Worm (Caenorhabditis elegans): ENCODE data around the gene atg-18.
A peak's percentile ranks its signal among the peaks of the same experiment; 100 is the strongest.

atg-18 gene

ce11 chrV:8631277-8631765 is at the start of gene atg-18:
Gene atg-18, minus strand, starts transcription at chrV:8631327.
- TF ChIP-seq sea-1 (GFP tag; conservative IDR thresholded peaks at IDR 0.05) (peak; percentile 73), ama-1 (optimal IDR thresholded peaks at IDR 0.05) (no peak), flt-1 (GFP tag; IDR thresholded peaks at IDR 0.05) (no peak; the same call in 1 of the 2 replicates), tbx-37 (GFP tag; conservative IDR thresholded peaks at IDR 0.05) (peak; percentile 20; the same call in 1 of the 2 replicates), ets-7 (tag; optimal IDR thresholded peaks at IDR 0.05) (peak; percentile 33), F13C5.2 (tag; optimal IDR thresholded peaks at IDR 0.05) (peak; percentile 77), ceh-36 (tag; optimal IDR thresholded peaks at IDR 0.05) (peak; percentile 23), aly-1 (tag; optimal IDR thresholded peaks at IDR 0.05) (peak; percentile 43), hmg-4 (GFP tag; optimal IDR thresholded peaks at IDR 0.05) (no peak), tbx-11 (GFP tag; IDR thresholded peaks at IDR 0.05) (peak; percentile 71; the same call in 1 of the 2 replicates), hmbx-1 (tag; optimal IDR thresholded peaks at IDR 0.05) (no peak), hnd-1 (tag; optimal IDR thresholded peaks at IDR 0.05) (peak; percentile 28), tra-4 (tag; optimal IDR thresholded peaks at IDR 0.05) (no peak), B0310.2 (tag; optimal IDR thresholded peaks at IDR 0.05) (no peak), pes-1 (GFP tag; IDR thresholded peaks at IDR 0.05) (peak; percentile 67), scrt-1 (GFP tag; IDR thresholded peaks at IDR 0.05) (peak; percentile 65; the same call in 1 of the 2 replicates), ceh-13 (GFP tag; optimal IDR thresholded peaks at IDR 0.05) (no peak)

DNA sequence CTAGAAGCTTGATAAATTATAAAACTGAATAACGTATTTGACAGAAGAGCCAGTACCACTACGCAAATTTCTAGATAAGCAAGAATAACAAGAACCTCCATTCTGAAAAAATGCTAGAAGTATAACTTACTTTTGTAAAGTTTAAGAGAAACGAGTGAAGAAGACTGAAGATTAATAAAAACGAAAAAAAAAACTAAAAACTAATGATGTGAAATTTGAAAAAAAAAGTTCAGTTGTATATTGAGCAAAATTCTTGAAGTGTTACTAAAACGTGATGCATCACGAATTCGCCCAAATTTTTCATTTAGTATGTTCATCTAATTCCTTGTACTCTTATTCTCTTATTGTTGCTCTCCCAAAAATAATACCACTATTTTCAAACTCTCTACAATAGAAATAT is 46.1 kb upstream of the atg-18 start, which contains the start of gene ZC190.6:
TSS of gene ZC190.6 (minus strand) at position 101 of the 400 bp plus-strand sequence.
- TF ChIP-seq hmbx-1 (tag; optimal IDR thresholded peaks at IDR 0.05) (no peak), ama-1 (optimal IDR thresholded peaks at IDR 0.05) (no peak), ceh-36 (tag; optimal IDR thresholded peaks at IDR 0.05) (no peak), sea-1 (GFP tag; conservative IDR thresholded peaks at IDR 0.05) (no peak), tbx-11 (GFP tag; IDR thresholded peaks at IDR 0.05) (no peak), hmg-4 (GFP tag; optimal IDR thresholded peaks at IDR 0.05) (no peak), ets-7 (tag; optimal IDR thresholded peaks at IDR 0.05) (no peak), B0310.2 (tag; optimal IDR thresholded peaks at IDR 0.05) (no peak), pes-1 (GFP tag; IDR thresholded peaks at IDR 0.05) (no peak), tra-4 (tag; optimal IDR thresholded peaks at IDR 0.05) (no peak), tbx-37 (GFP tag; conservative IDR thresholded peaks at IDR 0.05) (no peak), scrt-1 (GFP tag; IDR thresholded peaks at IDR 0.05) (no peak), flt-1 (GFP tag; IDR thresholded peaks at IDR 0.05) (no peak), hnd-1 (tag; optimal IDR thresholded peaks at IDR 0.05) (no peak), F13C5.2 (tag; optimal IDR thresholded peaks at IDR 0.05) (no peak), ceh-13 (GFP tag; optimal IDR thresholded peaks at IDR 0.05) (no peak), aly-1 (tag; optimal IDR thresholded peaks at IDR 0.05) (no peak)

- TF ChIP-seq hmg-4 (GFP tag; optimal IDR thresholded peaks at IDR 0.05) (no peak), tbx-37 (GFP tag; conservative IDR thresholded peaks at IDR 0.05) (no peak), ama-1 (optimal IDR thresholded peaks at IDR 0.05) (no peak), ceh-13 (GFP tag; optimal IDR thresholded peaks at IDR 0.05) (no peak), ets-7 (tag; optimal IDR thresholded peaks at IDR 0.05) (no peak), scrt-1 (GFP tag; IDR thresholded peaks at IDR 0.05) (no peak), hnd-1 (tag; optimal IDR thresholded peaks at IDR 0.05) (no peak), B0310.2 (tag; optimal IDR thresholded peaks at IDR 0.05) (no peak), flt-1 (GFP tag; IDR thresholded peaks at IDR 0.05) (no peak), pes-1 (GFP tag; IDR thresholded peaks at IDR 0.05) (no peak)
Measured at ce11 chrV:8673498-8673897, 42.4 kb upstream of the atg-18 start, which contains the start of gene ZC190.5. Gene ZC190.5, minus strand, starts transcription at chrV:8673598.

DNA sequence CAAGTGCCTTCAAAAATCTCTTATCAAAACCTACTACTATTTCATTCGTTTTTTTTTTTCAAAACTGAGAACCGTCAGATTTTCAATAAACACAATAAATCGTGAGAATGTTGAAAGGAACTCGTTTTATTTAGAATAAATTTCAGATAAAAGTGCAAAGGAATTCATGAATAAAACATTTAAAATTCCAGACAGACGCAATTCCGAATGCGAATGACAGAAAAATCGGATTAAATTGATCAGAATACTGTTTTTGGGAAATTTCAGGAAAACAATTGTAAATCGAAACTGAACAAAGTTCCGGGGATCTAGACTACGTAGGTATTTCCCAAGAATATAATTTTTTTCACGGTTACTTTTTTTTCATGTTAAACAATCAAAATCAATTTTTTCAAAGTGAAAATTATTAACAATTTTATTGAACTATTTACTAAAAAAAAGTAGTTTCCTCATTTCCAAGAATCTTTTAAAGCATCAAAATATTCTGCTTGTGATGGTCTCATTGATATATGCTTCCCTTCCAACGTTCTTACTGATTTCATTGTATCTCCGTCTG is 40.5 kb upstream of the atg-18 start:
- TF ChIP-seq aly-1 (tag; optimal IDR thresholded peaks at IDR 0.05), result no peak

- TF ChIP-seq ama-1 (optimal IDR thresholded peaks at IDR 0.05) (no peak), sea-1 (GFP tag; conservative IDR thresholded peaks at IDR 0.05) (no peak), flt-1 (GFP tag; IDR thresholded peaks at IDR 0.05) (no peak), ets-7 (tag; optimal IDR thresholded peaks at IDR 0.05) (no peak), hnd-1 (tag; optimal IDR thresholded peaks at IDR 0.05) (no peak), scrt-1 (GFP tag; IDR thresholded peaks at IDR 0.05) (no peak), ceh-36 (tag; optimal IDR thresholded peaks at IDR 0.05) (no peak)
Measured at ce11 chrV:8670759-8671158, 39.6 kb upstream of the atg-18 start.

ce11 chrV:8668224-8668623 is 37.1 kb upstream of the atg-18 start:
- TF ChIP-seq B0310.2 (tag; optimal IDR thresholded peaks at IDR 0.05), result no peak
- no peak for TF ChIP-seq hnd-1 (tag; optimal IDR thresholded peaks at IDR 0.05)
- TF ChIP-seq tbx-37 (GFP tag; conservative IDR thresholded peaks at IDR 0.05), result no peak
- TF ChIP-seq hmbx-1 (tag; optimal IDR thresholded peaks at IDR 0.05), result no peak
- no peak for TF ChIP-seq aly-1 (tag; optimal IDR thresholded peaks at IDR 0.05)
- no peak for TF ChIP-seq ceh-36 (tag; optimal IDR thresholded peaks at IDR 0.05)
- TF ChIP-seq F13C5.2 (tag; optimal IDR thresholded peaks at IDR 0.05), result no peak
- TF ChIP-seq flt-1 (GFP tag; IDR thresholded peaks at IDR 0.05), result no peak
- TF ChIP-seq sea-1 (GFP tag; conservative IDR thresholded peaks at IDR 0.05), result no peak
- no peak for TF ChIP-seq ama-1 (optimal IDR thresholded peaks at IDR 0.05)
- TF ChIP-seq ets-7 (tag; optimal IDR thresholded peaks at IDR 0.05), result no peak
- no peak for TF ChIP-seq pes-1 (GFP tag; IDR thresholded peaks at IDR 0.05)
- TF ChIP-seq hmg-4 (GFP tag; optimal IDR thresholded peaks at IDR 0.05), result no peak
- TF ChIP-seq ceh-13 (GFP tag; optimal IDR thresholded peaks at IDR 0.05), result no peak

DNA sequence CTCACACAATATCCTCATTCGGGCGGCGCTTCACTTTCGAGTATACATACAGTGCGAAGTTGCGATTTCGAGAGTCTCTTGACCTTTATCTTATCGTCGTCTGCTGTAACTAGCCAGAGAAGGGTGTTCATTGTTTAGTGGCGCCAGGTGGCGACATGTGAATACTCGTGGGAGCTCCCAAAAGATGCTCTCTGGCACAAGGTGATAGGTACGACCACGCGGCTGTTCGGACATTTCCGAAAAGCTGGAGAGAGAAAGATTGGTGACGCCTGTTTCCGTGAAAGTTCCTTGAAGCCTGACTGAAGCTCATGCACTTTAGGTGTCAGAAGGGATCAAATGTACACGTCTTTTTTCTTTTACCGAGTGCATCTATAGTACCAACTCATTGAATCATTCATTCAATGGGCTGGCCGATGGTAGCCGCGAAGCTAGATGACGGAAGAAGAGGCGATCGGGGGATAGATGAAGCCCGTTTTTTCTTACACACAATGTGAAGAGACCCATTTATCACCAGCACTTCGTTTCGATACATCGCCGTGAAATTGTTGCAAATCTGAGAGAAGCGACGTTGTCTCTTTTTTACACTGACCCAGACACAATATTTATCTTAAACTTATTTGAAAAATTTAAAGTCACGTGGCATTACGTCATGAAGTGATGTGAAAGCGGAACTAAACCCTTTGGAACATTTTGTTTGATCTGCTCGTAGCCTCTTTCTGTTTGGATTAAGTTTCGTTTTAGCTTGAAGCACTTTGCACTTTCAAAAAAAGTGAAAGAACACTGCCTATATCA is 36.3 kb upstream of the atg-18 start:
- no peak for TF ChIP-seq aly-1 (tag; optimal IDR thresholded peaks at IDR 0.05)
- no peak for TF ChIP-seq pes-1 (GFP tag; IDR thresholded peaks at IDR 0.05)
- TF ChIP-seq ama-1 (optimal IDR thresholded peaks at IDR 0.05), result no peak

Measured in whole organism, early embryonic.